Worm (Caenorhabditis elegans) whole organism, late embryonic: ENCODE measurements around the gene srd-49.

Experiments used
- ceh-6 ChIP-seq: fragments of 200-800 bp; sonication (Bioruptor generic); optimal IDR thresholded peaks from 2 replicates; lab custom pipeline; 2018; ENCODE audit warnings: mild to moderate bottlenecking, missing genetic modification characterization, missing compliant biosample characterization
- ceh-9 ChIP-seq: sonication (generic microtip); optimal IDR thresholded peaks from 2 replicates; lab custom pipeline; 2016; ENCODE audit warnings: mild to moderate bottlenecking, missing genetic modification characterization, inconsistent platforms, missing compliant biosample characterization
- hlh-15 ChIP-seq: sonication (generic microtip); optimal IDR thresholded peaks from 2 replicates; lab custom pipeline; 2016; ENCODE audit warnings: missing genetic modification characterization, missing compliant biosample characterization
- hlh-30 ChIP-seq: sonication (generic microtip); optimal IDR thresholded peaks from 2 replicates; lab custom pipeline; 2017; ENCODE audit warnings: antibody characterized with exemption, missing genetic modification characterization, missing compliant biosample characterization; ENCODE audit not compliant: insufficient read depth
- lin-11 ChIP-seq: fragments of 200-800 bp; sonication (Bioruptor generic); optimal IDR thresholded peaks from 2 replicates; lab custom pipeline; 2018; ENCODE audit warnings: mild to moderate bottlenecking, missing genetic modification characterization, missing compliant biosample characterization
- pag-3 ChIP-seq: sonication (generic microtip); optimal IDR thresholded peaks from 2 replicates; lab custom pipeline; 2016; ENCODE audit warnings: missing compliant biosample characterization, missing genetic modification characterization, borderline replicate concordance
- pqm-1 ChIP-seq: sonication (generic microtip); optimal IDR thresholded peaks from 2 replicates; lab custom pipeline; 2016; ENCODE audit warnings: missing genetic modification characterization, missing compliant biosample characterization
- tbx-2 ChIP-seq: sonication (generic microtip); optimal IDR thresholded peaks from 2 replicates; lab custom pipeline; 2016; ENCODE audit warnings: missing genetic modification characterization, missing compliant biosample characterization
- tbx-7 ChIP-seq: sonication (generic microtip); optimal IDR thresholded peaks from 2 replicates; lab custom pipeline; 2016; ENCODE audit warnings: missing genotype, missing genetic modification characterization, missing compliant biosample characterization
- ttx-3 ChIP-seq: sonication (generic microtip); optimal IDR thresholded peaks from 2 replicates; lab custom pipeline; 2016; ENCODE audit warnings: missing genetic modification reagents, missing genetic modification characterization, missing compliant biosample characterization
- unc-55 ChIP-seq: sonication (generic microtip); optimal IDR thresholded peaks from 2 replicates; lab custom pipeline; 2017; ENCODE audit warnings: missing biosample characterization, missing genetic modification reagents, missing genetic modification characterization

- peak; percentile 54 for TF ChIP-seq unc-55 (GFP tag; lab: Kevin White, UChicago)
- no peak for TF ChIP-seq pqm-1 (tag; lab: Kevin White, UChicago)
- TF ChIP-seq ceh-6 = no peak
- no peak for TF ChIP-seq tbx-2
- TF ChIP-seq ttx-3 (tag; lab: Kevin White, UChicago) = no peak
- no peak for TF ChIP-seq hlh-15 (tag; lab: Kevin White, UChicago)
- TF ChIP-seq lin-11 (tag; lab: Kevin White, UChicago) = no peak
- no peak for TF ChIP-seq pag-3 (tag; lab: Kevin White, UChicago)
- no peak for TF ChIP-seq ceh-9
- no peak for TF ChIP-seq hlh-30 (tag; lab: Kevin White, UChicago)
- no peak for TF ChIP-seq tbx-7 (tag; lab: Kevin White, UChicago)
Observed at ce11 chrV:10083999-10084468, 10.4 kb upstream of the srd-49 start, which contains the start of gene nhr-12.
